Worm (Caenorhabditis elegans): ENCODE data around the gene W02A2.5.

- no peak for TF ChIP-seq lim-6 (tag; optimal IDR thresholded peaks at IDR 0.05)
- no peak for TF ChIP-seq sdc-2 (tag; optimal IDR thresholded peaks at IDR 0.05)
- no peak for TF ChIP-seq K09A11.1 (tag; optimal IDR thresholded peaks at IDR 0.05; ENCODE audit: insufficient read depth)
- no peak for TF ChIP-seq nhr-11 (tag; optimal IDR thresholded peaks at IDR 0.05)
- no peak for TF ChIP-seq che-1 (tag; optimal IDR thresholded peaks at IDR 0.05)
- no peak for TF ChIP-seq fkh-10 (GFP tag; optimal IDR thresholded peaks at IDR 0.05)
- no peak for TF ChIP-seq ceh-18 (tag; optimal IDR thresholded peaks at IDR 0.05)
- TF ChIP-seq nfya-1 (tag; optimal IDR thresholded peaks at IDR 0.05) = no peak
Observed at ce11 chrIV:13315344-13315743, 27.3 kb upstream of the W02A2.5 start, which contains the start of gene fat-1.

Data from whole organism, late embryonic.